Fruit fly (Drosophila melanogaster): Measurements from ENCODE around the gene CG42507.

CG42507 gene

DNA sequence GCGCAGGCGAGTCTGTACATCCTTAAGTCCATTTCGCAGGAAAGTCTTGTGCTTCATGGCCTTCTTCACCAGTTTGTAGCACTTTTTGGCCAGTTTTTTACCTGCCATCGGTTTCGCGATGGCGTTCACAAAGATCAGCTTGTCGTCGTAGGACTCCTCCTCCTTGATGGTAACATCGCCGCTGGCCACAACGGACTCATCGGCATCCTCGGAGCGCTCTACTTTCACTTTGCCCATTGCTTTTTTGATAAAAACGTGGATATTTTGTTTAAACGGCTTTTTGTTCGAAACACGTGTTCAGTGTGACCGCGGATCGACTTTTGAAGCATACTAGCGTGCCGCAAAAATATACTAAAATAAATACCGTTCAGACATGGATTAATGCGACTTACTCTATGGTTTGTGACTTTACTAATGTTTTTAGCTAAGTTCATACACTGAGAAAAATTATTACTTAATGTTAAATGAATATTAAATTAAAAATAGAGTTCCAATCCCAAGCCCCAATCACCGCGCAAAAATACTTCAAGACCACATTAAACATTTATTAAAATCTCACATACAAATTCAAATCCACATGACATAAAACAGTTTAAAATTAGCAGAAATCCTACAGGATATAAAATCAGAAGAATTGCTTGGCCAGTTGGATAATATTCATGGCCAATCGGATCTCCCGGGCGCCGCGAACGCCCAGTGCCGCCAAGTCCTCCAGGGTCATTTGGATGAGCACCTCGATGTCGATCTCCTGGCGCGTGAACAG is 44.3 kb upstream of the CG42507 start, which contains the start of gene NHP2 (continued):
- TF ChIP-seq lola (GFP tag; optimal IDR thresholded peaks at IDR 0.05) (peak in 1 of 3 experiments; percentile 66), Hmx (GFP tag; optimal IDR thresholded peaks at IDR 0.05) (no peak), fd102C (GFP tag; optimal IDR thresholded peaks at IDR 0.05) (no peak), CG1603 (tag; optimal IDR thresholded peaks at IDR 0.05) (no peak), ken (GFP tag; IDR thresholded peaks at IDR 0.05) (no peak; the same call in 1 of the 3 replicates), CG6765 (GFP tag; optimal IDR thresholded peaks at IDR 0.05) (peak; percentile 66), dimm (GFP tag; IDR thresholded peaks at IDR 0.05) (no peak; the same call in 1 of the 2 replicates), Dref (GFP tag; IDR thresholded peaks at IDR 0.05) (no peak), CG16863 (GFP tag; optimal IDR thresholded peaks at IDR 0.05) (peak; percentile 33), slbo (GFP tag; IDR thresholded peaks at IDR 0.05) (peak; percentile 84), CG3163 (GFP tag; optimal IDR thresholded peaks at IDR 0.05) (no peak), CG13894 (tag; optimal IDR thresholded peaks at IDR 0.05) (no peak), Sox100B (GFP tag; optimal IDR thresholded peaks at IDR 0.05) (no peak), CG10431 (GFP tag; optimal IDR thresholded peaks at IDR 0.05) (peak; percentile 44), CG14860 (GFP tag; IDR thresholded peaks at IDR 0.05; ENCODE audit: partially characterized antibody) (no peak), CG31388 (GFP tag; optimal IDR thresholded peaks at IDR 0.05) (peak; percentile 16), jumu (GFP tag; optimal IDR thresholded peaks at IDR 0.05) (no peak), CG4617 (GFP tag; optimal IDR thresholded peaks at IDR 0.05; ENCODE audit: borderline replicate concordance) (peak; percentile 85), kay (GFP tag; optimal IDR thresholded peaks at IDR 0.05) (peak; percentile 44), D (optimal IDR thresholded peaks at IDR 0.05) (no peak), D (GFP tag; optimal IDR thresholded peaks at IDR 0.05) (peak; percentile 57), da (GFP tag; optimal IDR thresholded peaks at IDR 0.05) (no peak), unpg (GFP tag; optimal IDR thresholded peaks at IDR 0.05) (peak; percentile 88), CG6683 (GFP tag; optimal IDR thresholded peaks at IDR 0.05) (peak; percentile 50), NC2β (GFP tag; optimal IDR thresholded peaks at IDR 0.05) (peak; percentile 42), cg (GFP tag; optimal IDR thresholded peaks at IDR 0.05) (no peak), MESR4 (GFP tag; optimal IDR thresholded peaks at IDR 0.05) (peak; percentile 89), CG5245 (GFP tag; optimal IDR thresholded peaks at IDR 0.05) (peak; percentile 78), CG33557 (GFP tag; optimal IDR thresholded peaks at IDR 0.05) (peak; percentile 49), cad (GFP tag; optimal IDR thresholded peaks at IDR 0.05) (no peak), BEAF-32 (GFP tag; optimal IDR thresholded peaks at IDR 0.05) (peak; percentile 47), NC2α (GFP tag; optimal IDR thresholded peaks at IDR 0.05) (peak; percentile 36), CG10321 (GFP tag; IDR thresholded peaks at IDR 0.05) (peak; percentile 51; the same call in 1 of the 2 replicates), CG4282 (GFP tag; optimal IDR thresholded peaks at IDR 0.05) (no peak), Bdp1 (GFP tag; optimal IDR thresholded peaks at IDR 0.05) (peak; percentile 53), zf30C (GFP tag; optimal IDR thresholded peaks at IDR 0.05) (peak; percentile 96), onecut (GFP tag; IDR thresholded peaks at IDR 0.05) (peak; percentile 80), Ets65A (GFP tag) (peak; percentile 92), Rfx (GFP tag; IDR thresholded peaks at IDR 0.05) (peak; percentile 90), pho (GFP tag; optimal IDR thresholded peaks at IDR 0.05) (peak; percentile 71), vvl (GFP tag; IDR thresholded peaks at IDR 0.05) (peak; percentile 94), CG31441 (GFP tag; IDR thresholded peaks at IDR 0.05) (peak; percentile 92), peb (GFP tag; IDR thresholded peaks at IDR 0.05) (peak; percentile 56; the same call in 1 of the 2 replicates), crol (GFP tag; IDR thresholded peaks at IDR 0.05) (no peak), CG3995 (GFP tag; optimal IDR thresholded peaks at IDR 0.05) (peak; percentile 39), E2f2 (GFP tag; IDR thresholded peaks at IDR 0.05) (peak; percentile 68), CG3065 (GFP tag; optimal IDR thresholded peaks at IDR 0.05) (peak; percentile 19), Chrac-16 (GFP tag; optimal IDR thresholded peaks at IDR 0.05) (peak; percentile 69), sens-2 (GFP tag; IDR thresholded peaks at IDR 0.05) (peak; percentile 75; the same call in 1 of the 2 replicates), jing (GFP tag; optimal IDR thresholded peaks at IDR 0.05) (peak; percentile 62)
